Worm (Caenorhabditis elegans): ENCODE measurements around the gene Y39E4A.1.

DNA sequence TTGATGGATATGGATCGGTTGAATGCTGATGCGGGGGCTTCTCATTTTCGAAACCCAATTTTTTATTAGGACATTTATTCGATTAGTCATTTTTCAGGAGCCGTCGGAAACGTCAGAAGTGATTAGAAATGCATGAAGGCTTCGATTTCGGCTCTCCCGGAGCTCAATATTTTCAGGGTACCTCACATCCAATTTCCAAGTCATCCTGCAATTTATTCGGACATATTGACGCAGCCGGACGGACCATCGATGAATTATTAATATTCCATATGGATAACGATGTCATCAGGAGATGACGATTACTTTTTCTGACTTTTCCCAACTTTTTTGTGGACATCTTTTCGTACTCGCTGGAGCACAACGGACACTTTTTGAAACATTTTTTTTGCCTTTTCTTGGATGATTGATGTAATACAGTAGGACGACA lies 44.6 kb upstream of the Y39E4A.1 start:
- TF ChIP-seq him-1 (tag; optimal IDR thresholded peaks at IDR 0.05): no peak
- no peak for TF ChIP-seq W03F9.2 (tag; optimal IDR thresholded peaks at IDR 0.05)
